Worm (Caenorhabditis elegans): Measurements from ENCODE around the gene K03B8.4.
"Not testable (repeated sequence)": the region's sequence is repeated elsewhere in the genome, so short reads cannot be mapped to it uniquely, and the experiment has no call there.

K03B8.4 gene

ce11 chrV:11398616-11399015, 3.7 kb upstream of the K03B8.4 start, which contains the start of gene nas-17:
Gene nas-17 (plus strand): TSS chrV:11398916.
- TF ChIP-seq unc-62 (GFP tag; optimal IDR thresholded peaks at IDR 0.05) = no peak

ce11 chrV:11396134-11396533, 1.2 kb upstream of the K03B8.4 start, which contains the start of gene nas-18:
Gene nas-18 (plus strand): TSS chrV:11396434.
- TF ChIP-seq unc-62 (GFP tag; optimal IDR thresholded peaks at IDR 0.05) = not testable (repeated sequence)

DNA sequence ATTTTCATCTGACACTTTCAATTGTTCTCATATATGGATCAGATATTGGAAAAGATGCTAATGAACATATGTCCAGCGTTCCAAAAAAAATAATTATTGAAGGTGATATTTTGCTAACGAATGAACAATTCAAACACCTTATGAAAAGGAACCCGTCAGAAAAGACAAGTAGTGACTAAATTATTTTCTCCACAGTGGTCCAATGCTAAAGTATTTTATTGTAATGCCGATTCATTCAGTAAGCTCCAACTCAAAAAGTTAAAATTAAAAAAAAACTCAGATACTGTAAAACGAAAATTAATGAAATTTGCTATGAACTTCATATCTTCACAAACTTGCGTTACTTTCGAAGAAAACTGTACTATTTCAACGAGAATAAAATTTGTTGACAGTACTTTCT, 2.9 kb downstream of the K03B8.4 start, which contains the start of gene nas-16:
Gene nas-16, plus strand, starts transcription at position 301 of the 400 bp plus-strand sequence.
- TF ChIP-seq unc-62 (GFP tag; optimal IDR thresholded peaks at IDR 0.05) = no peak

DNA sequence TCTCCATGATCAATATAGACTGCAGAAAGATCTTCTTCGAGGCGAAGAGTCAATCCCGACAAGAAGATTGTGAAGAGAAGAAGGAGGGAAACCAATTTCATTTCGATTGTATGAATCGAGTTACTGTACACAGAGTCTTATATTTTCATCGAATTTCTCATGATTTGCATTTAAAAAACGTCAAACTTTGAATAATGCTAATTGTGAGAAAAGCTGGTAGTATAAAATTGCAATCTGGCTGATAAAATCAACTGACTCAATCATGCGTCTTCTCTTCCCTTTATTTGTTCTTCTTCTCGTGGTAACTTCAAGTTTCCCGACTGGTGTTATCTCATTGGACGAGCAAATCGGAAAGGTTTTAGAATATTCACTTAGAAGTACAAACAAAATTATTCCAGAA, 4.5 kb downstream of the K03B8.4 start, which contains the start of the genes K03B8.11 and K03B8.14:
Gene K03B8.11, minus strand, starts transcription at position 101 of the 400 bp plus-strand sequence.
Gene K03B8.14, plus strand, starts transcription at position 110 of the 400 bp plus-strand sequence.
- no peak for TF ChIP-seq unc-62 (GFP tag; optimal IDR thresholded peaks at IDR 0.05)

DNA sequence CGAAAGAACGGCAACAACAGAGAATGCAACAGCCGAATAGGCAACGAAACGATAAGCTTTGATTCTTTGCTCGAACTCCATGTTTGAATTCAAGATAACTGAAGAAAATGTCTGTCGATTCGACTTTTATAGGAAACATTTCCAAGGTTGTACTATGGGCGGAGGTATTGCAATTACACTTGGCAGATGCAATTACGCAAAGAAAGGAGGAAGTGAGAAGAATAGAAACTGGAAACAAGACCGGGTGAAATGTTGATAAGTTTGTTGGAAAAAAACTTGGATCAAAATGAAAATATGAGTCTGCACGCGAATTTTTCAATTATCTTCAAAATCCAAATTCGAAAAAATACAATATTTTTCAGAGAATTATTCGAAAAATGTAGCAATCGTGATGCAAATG, 5.1 kb downstream of the K03B8.4 start, which contains the start of gene col-155:
Gene col-155, minus strand, starts transcription at position 101 of the 400 bp plus-strand sequence.
- TF ChIP-seq unc-62 (GFP tag; optimal IDR thresholded peaks at IDR 0.05) = no peak

DNA sequence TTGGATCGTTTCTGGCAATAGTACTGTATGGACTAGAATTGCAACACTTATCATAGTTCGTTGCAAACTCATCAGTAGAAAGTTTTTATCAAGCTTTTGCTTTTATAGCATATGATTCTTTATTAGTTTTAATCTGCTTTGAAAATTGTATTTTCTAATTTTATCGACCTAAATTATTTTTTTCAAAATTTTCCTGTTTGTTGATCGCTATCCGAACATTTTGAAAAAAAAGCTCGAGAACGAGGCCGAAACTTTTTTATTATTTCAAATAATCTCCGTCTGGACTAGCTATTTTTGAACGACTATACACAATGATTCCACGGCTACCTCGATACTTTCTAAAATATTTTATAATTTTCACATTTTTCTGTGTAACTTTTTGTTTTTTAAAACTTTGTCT, 8.5 kb downstream of the K03B8.4 start, which contains the start of gene F55C10.4:
Gene F55C10.4, plus strand, starts transcription at position 301 of the 400 bp plus-strand sequence.
- no peak for TF ChIP-seq unc-62 (GFP tag; optimal IDR thresholded peaks at IDR 0.05)

DNA sequence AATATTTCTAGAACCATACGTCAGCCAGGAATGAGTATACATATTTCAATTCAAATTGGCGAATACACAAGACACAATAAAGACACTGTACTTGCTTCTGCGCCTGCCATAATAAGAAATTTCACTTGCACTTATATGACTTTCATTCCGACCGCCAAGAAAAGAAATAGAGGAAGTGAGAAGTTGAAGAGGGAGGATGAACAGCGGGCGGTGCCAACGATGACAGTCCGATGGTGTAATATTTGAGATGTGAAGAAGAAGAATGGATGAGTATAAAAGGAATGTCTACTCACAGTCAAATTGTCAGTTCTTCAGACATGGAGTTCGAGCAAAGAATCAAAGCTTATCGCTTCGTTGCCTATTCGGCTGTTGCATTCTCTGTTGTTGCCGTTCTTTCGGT, 9.9 kb downstream of the K03B8.4 start, which contains the start of gene col-154:
Gene col-154, plus strand, starts transcription at position 301 of the 400 bp plus-strand sequence.
- TF ChIP-seq unc-62 (GFP tag; optimal IDR thresholded peaks at IDR 0.05) = no peak

ce11 chrV:11383032-11383431, 11.9 kb downstream of the K03B8.4 start, which contains the start of gene F55C10.5:
Gene F55C10.5 (plus strand): TSS chrV:11383105.
- no peak for TF ChIP-seq unc-62 (GFP tag; optimal IDR thresholded peaks at IDR 0.05)

ce11 chrV:11380571-11380970, 14.4 kb downstream of the K03B8.4 start:
- TF ChIP-seq unc-62 (GFP tag; optimal IDR thresholded peaks at IDR 0.05) = no peak

DNA sequence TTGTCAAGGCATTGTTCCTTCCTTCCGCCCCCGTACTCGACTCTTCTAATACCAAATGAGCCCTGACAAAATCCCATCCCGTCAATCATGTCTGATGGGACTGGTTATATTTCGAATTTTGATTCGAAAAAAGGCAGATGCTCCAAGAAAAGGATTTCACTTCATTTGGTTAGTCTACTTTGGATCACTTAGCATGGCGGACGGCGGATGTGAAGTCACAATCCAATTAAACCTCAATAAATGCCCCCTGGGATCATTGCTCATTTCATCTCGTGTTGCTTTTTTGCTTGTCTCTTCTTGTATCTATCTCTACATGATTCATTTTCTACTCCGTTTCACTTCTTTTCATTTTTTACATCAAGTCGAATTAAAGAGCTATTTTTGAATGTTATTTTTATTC, 15.6 kb downstream of the K03B8.4 start:
- TF ChIP-seq unc-62 (GFP tag; optimal IDR thresholded peaks at IDR 0.05) = no peak

- no peak for TF ChIP-seq unc-62 (GFP tag; optimal IDR thresholded peaks at IDR 0.05)
Measured at ce11 chrV:11375150-11375792, 19.7 kb downstream of the K03B8.4 start, which contains the start of gene cnb-1. Gene cnb-1 (plus strand): TSS chrV:11375742.

- TF ChIP-seq unc-62 (GFP tag; optimal IDR thresholded peaks at IDR 0.05) = no peak
Measured at ce11 chrV:11373918-11374317, 21.0 kb downstream of the K03B8.4 start.

- TF ChIP-seq unc-62 (GFP tag; optimal IDR thresholded peaks at IDR 0.05) = no peak
Measured at ce11 chrV:11372284-11372878, 22.5 kb downstream of the K03B8.4 start.

DNA sequence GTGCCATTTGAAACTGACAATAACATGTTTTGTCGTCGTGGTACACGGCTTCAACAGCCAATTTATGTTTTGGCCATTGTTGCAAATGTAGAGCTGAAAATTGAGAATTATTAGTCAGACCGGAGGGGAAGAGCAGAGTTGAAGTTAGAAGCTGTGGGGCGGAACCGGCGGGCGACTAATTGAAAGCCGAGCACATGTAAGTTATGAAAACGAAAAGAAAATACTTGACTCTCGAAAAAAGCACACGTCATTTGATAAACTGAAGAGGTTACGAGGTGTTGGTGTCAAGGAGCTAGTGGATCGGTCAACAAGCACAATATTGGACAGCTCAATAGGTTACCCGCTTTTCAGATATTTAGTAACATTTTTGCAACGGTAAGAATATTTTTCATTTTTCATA, 28.8 kb downstream of the K03B8.4 start, which contains the start of gene dop-5:
Gene dop-5, minus strand, starts transcription at position 101 of the 400 bp plus-strand sequence.
- no peak for TF ChIP-seq unc-62 (GFP tag; optimal IDR thresholded peaks at IDR 0.05)

ce11 chrV:11363575-11363974, 31.3 kb downstream of the K03B8.4 start:
- no peak for TF ChIP-seq unc-62 (GFP tag; optimal IDR thresholded peaks at IDR 0.05)

DNA sequence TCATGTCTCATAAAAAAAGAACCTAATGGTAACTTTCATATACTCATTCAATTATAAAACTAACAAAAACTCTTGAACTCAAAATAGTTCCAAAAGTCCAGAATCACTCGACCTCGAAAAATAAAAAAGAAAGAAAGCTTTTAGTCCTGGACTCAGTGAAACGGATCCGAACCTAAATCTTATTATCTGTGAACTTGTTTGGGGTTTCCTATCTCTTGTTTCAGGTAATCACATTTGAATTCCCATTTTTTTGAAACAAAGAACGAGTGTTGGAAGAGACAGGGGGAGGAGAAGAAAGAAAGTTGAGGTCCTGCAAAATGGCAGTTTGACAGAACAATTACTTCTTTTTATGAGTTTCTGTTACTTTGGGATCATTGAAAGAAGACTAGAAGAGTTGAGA, 40.7 kb downstream of the K03B8.4 start:
- TF ChIP-seq unc-62 (GFP tag; optimal IDR thresholded peaks at IDR 0.05) = no peak

DNA sequence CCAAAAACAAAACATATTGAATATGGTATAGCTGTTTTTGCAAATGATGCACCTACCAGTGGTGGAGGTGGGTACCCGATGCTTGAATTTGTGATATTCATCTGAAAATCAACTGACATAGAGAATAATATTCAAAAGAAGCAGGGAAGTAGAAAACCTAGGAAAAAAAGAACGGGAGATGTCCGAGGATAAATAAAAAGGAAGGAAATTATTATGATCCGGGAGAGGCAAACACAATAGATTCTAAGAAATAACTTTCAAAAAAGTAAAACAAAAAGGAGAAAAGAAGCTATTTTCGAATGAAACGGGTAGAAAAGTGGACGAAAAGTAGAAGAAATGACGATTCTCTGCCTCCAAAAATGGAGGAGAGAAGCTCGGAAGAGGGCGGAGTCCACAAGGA, 42.0 kb downstream of the K03B8.4 start, which contains the start of gene npr-25:
Gene npr-25, minus strand, starts transcription at position 101 of the 400 bp plus-strand sequence.
- TF ChIP-seq unc-62 (GFP tag; optimal IDR thresholded peaks at IDR 0.05) = no peak
